Worm (Caenorhabditis elegans) whole organism, early embryonic: Measurements from ENCODE around the gene T25B9.1.

ENCODE experiments used
- B0310.2 ChIP-seq: sonication (generic microtip); optimal IDR thresholded peaks from 2 replicates; lab custom pipeline; 2016; ENCODE audit warnings: mild to moderate bottlenecking, missing genetic modification characterization, missing compliant biosample characterization
- F13C5.2 ChIP-seq: sonication (generic microtip); optimal IDR thresholded peaks from 2 replicates; lab custom pipeline; 2017; ENCODE audit warnings: mild to moderate bottlenecking, missing genetic modification characterization, inconsistent platforms, missing compliant biosample characterization
- aly-1 ChIP-seq: sonication (generic microtip); optimal IDR thresholded peaks from 2 replicates; lab custom pipeline; 2016; ENCODE audit warnings: missing genetic modification characterization, missing compliant biosample characterization
- ama-1 ChIP-seq: fragments of 150-350 bp; optimal IDR thresholded peaks from 2 replicates; lab custom pipeline; 2014
- ceh-13 ChIP-seq: fragments of 200-800 bp; sonication (Bioruptor generic); optimal IDR thresholded peaks from 2 replicates; lab custom pipeline; 2018; ENCODE audit warnings: mild to moderate bottlenecking, missing genetic modification characterization, missing compliant biosample characterization
- ceh-36 ChIP-seq: sonication (generic microtip); optimal IDR thresholded peaks from 2 replicates; lab custom pipeline; 2016; ENCODE audit warnings: missing genetic modification characterization, inconsistent platforms, missing compliant biosample characterization
- ets-7 ChIP-seq: sonication (generic microtip); optimal IDR thresholded peaks from 2 replicates; lab custom pipeline; 2016; ENCODE audit warnings: missing genotype, missing genetic modification characterization, missing compliant biosample characterization
- flt-1 ChIP-seq: fragments of 200-800 bp; sonication (Bioruptor generic); IDR thresholded peaks from 2 replicates; pipeline ENCODE4 v1.3.6; 2022; ENCODE audit warnings: missing genetic modification characterization, missing compliant biosample characterization
- hmbx-1 ChIP-seq: sonication (generic microtip); optimal IDR thresholded peaks from 2 replicates; lab custom pipeline; 2016; ENCODE audit warnings: mild to moderate bottlenecking, missing genetic modification characterization, missing compliant biosample characterization
- hmg-4 ChIP-seq: fragments of 200-800 bp; sonication (Bioruptor generic); optimal IDR thresholded peaks from 2 replicates; lab custom pipeline; 2018; ENCODE audit warnings: mild to moderate bottlenecking, missing genetic modification characterization, missing compliant biosample characterization
- hnd-1 ChIP-seq: sonication (generic microtip); optimal IDR thresholded peaks from 2 replicates; lab custom pipeline; 2016; ENCODE audit warnings: missing genetic modification characterization, missing compliant biosample characterization
- pes-1 ChIP-seq: fragments of 200-800 bp; sonication (Bioruptor generic); IDR thresholded peaks from 2 replicates; pipeline ENCODE4 v1.3.6; 2022; ENCODE audit warnings: missing genetic modification reagents, missing genetic modification characterization, missing compliant biosample characterization
- scrt-1 ChIP-seq: fragments of 200-800 bp; sonication (Bioruptor generic); IDR thresholded peaks from 2 replicates; pipeline ENCODE4 v1.3.6; 2022; ENCODE audit warnings: missing genetic modification characterization, missing compliant biosample characterization
- sea-1 ChIP-seq: fragments of 200-800 bp; sonication (Bioruptor generic); conservative IDR thresholded peaks from 2 replicates; pipeline ENCODE4 v1.3.6; 2022; ENCODE audit warnings: missing genetic modification characterization, missing compliant biosample characterization
- tbx-11 ChIP-seq: fragments of 200-800 bp; sonication (Bioruptor generic); IDR thresholded peaks from 2 replicates; pipeline ENCODE4 v1.3.6; 2022; ENCODE audit warnings: missing genetic modification characterization, missing compliant biosample characterization
- tbx-37 ChIP-seq: fragments of 200-800 bp; sonication (Bioruptor generic); conservative IDR thresholded peaks from 2 replicates; pipeline ENCODE4 v1.3.6; 2022; ENCODE audit warnings: missing genetic modification reagents, missing genetic modification characterization, missing compliant biosample characterization
- tra-4 ChIP-seq: sonication (generic microtip); optimal IDR thresholded peaks from 2 replicates; lab custom pipeline; 2017; ENCODE audit warnings: missing genetic modification characterization, missing compliant biosample characterization

Gene T25B9.1

DNA sequence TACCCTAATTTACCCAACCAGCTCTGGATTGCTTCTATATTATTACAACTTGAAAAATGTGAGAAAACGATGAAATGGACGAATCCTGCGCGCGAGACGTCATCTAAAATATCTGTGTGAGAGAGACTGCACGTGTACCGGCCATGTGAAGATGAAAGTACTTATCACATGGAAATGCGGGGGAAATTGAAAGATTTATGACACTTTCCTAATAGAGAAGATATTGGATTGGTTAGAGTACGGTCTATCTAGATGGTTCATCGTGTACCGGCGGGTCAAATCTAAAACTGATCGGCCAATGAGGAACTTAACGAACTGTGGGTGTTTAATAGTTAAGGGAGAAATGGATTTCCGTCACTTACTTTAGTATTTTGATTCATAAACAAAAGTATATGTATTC is 32.1 kb upstream of the T25B9.1 start:
- TF ChIP-seq ets-7 (tag; lab: Kevin White, UChicago) (no peak), flt-1 (GFP tag; lab: Robert Waterston, UW) (no peak), tbx-37 (GFP tag; lab: Robert Waterston, UW) (no peak)

- TF ChIP-seq tra-4 (tag; lab: Kevin White, UChicago), result no peak
- TF ChIP-seq F13C5.2 (tag; lab: Kevin White, UChicago), result no peak
- no peak for TF ChIP-seq ceh-13 (GFP tag; lab: Kevin White, UChicago)
- no peak for TF ChIP-seq ets-7 (tag; lab: Kevin White, UChicago)
- no peak for TF ChIP-seq sea-1 (GFP tag; lab: Robert Waterston, UW)
- TF ChIP-seq flt-1 (GFP tag; lab: Robert Waterston, UW), result no peak
Observed at ce11 chrIV:10781346-10781745, 31.4 kb upstream of the T25B9.1 start.

DNA sequence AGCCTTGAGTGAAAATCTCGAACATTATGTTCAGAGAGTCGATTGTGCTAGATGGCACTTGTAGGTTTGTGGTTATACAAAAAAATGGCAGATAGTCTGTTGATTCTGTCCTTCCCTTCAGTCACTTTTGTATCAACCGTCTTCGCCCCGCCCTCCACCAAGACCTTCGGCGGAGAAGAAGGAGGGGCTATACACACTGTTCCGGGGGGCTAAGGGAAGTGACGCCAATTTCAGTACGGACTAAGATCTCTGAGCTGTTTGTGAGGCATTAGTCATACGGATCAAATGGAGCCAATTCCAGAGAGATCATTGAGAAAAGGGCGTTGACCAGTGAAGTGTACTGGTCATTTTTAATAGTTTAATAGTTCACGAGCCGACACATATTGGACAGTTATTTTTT is 30.6 kb upstream of the T25B9.1 start, which contains the start of gene swt-3:
swt-3 (minus strand) TSS at position 101 of the 400 bp plus-strand sequence.
- TF ChIP-seq tbx-11 (GFP tag; lab: Robert Waterston, UW) (no peak), tra-4 (tag; lab: Kevin White, UChicago) (no peak), sea-1 (GFP tag; lab: Robert Waterston, UW) (no peak), tbx-37 (GFP tag; lab: Robert Waterston, UW) (no peak), hmg-4 (GFP tag; lab: Kevin White, UChicago) (no peak), aly-1 (no peak), F13C5.2 (tag; lab: Kevin White, UChicago) (no peak), B0310.2 (tag; lab: Kevin White, UChicago) (no peak), ceh-13 (GFP tag; lab: Kevin White, UChicago) (no peak), hnd-1 (tag; lab: Kevin White, UChicago) (no peak), pes-1 (GFP tag; lab: Robert Waterston, UW) (no peak), scrt-1 (GFP tag; lab: Robert Waterston, UW) (no peak), ets-7 (tag; lab: Kevin White, UChicago) (no peak), flt-1 (GFP tag; lab: Robert Waterston, UW) (no peak)

ce11 chrIV:10779328-10779727 is 29.4 kb upstream of the T25B9.1 start:
- TF ChIP-seq aly-1, result no peak
- no peak for TF ChIP-seq tbx-37 (GFP tag; lab: Robert Waterston, UW)
- no peak for TF ChIP-seq scrt-1 (GFP tag; lab: Robert Waterston, UW)
- no peak for TF ChIP-seq ceh-36 (tag; lab: Kevin White, UChicago)
- no peak for TF ChIP-seq F13C5.2 (tag; lab: Kevin White, UChicago)
- TF ChIP-seq tra-4 (tag; lab: Kevin White, UChicago), result no peak
- no peak for TF ChIP-seq ets-7 (tag; lab: Kevin White, UChicago)
- TF ChIP-seq pes-1 (GFP tag; lab: Robert Waterston, UW), result no peak
- no peak for TF ChIP-seq hmg-4 (GFP tag; lab: Kevin White, UChicago)
- no peak for TF ChIP-seq hnd-1 (tag; lab: Kevin White, UChicago)
- no peak for TF ChIP-seq hmbx-1 (tag; lab: Kevin White, UChicago)
- no peak for TF ChIP-seq B0310.2 (tag; lab: Kevin White, UChicago)
- no peak for TF ChIP-seq flt-1 (GFP tag; lab: Robert Waterston, UW)
- TF ChIP-seq ama-1, result no peak
- no peak for TF ChIP-seq sea-1 (GFP tag; lab: Robert Waterston, UW)
- no peak for TF ChIP-seq tbx-11 (GFP tag; lab: Robert Waterston, UW)
- no peak for TF ChIP-seq ceh-13 (GFP tag; lab: Kevin White, UChicago)

DNA sequence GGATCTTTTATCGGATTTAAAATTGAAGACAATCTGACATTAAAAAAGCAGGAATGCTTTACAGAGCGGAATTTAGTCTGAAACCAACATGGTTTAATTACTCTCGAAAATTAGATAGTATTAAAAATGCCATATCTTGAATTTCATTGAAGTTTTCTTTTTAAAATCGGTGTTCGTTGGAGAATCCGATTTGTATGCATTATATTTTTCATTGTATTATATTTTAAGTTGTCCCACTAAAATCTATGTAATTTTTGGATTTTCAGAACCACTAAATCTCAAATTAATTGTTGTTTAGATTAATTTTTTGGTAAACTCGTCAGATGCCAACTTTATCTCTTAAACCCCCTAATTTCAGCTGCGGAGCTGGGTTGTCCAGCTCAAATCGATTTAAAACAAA is 28.6 kb upstream of the T25B9.1 start:
- no peak for TF ChIP-seq ceh-36 (tag; lab: Kevin White, UChicago)
- TF ChIP-seq B0310.2 (tag; lab: Kevin White, UChicago), result no peak
- TF ChIP-seq ets-7 (tag; lab: Kevin White, UChicago), result no peak
- no peak for TF ChIP-seq hmbx-1 (tag; lab: Kevin White, UChicago)
- TF ChIP-seq ama-1, result no peak
- TF ChIP-seq flt-1 (GFP tag; lab: Robert Waterston, UW), result no peak
- TF ChIP-seq tbx-11 (GFP tag; lab: Robert Waterston, UW), result no peak
- no peak for TF ChIP-seq hmg-4 (GFP tag; lab: Kevin White, UChicago)
- no peak for TF ChIP-seq tbx-37 (GFP tag; lab: Robert Waterston, UW)
- TF ChIP-seq hnd-1 (tag; lab: Kevin White, UChicago), result no peak
- no peak for TF ChIP-seq sea-1 (GFP tag; lab: Robert Waterston, UW)
- no peak for TF ChIP-seq tra-4 (tag; lab: Kevin White, UChicago)
- no peak for TF ChIP-seq scrt-1 (GFP tag; lab: Robert Waterston, UW)
- TF ChIP-seq F13C5.2 (tag; lab: Kevin White, UChicago), result no peak
- no peak for TF ChIP-seq pes-1 (GFP tag; lab: Robert Waterston, UW)
- TF ChIP-seq ceh-13 (GFP tag; lab: Kevin White, UChicago), result no peak
- TF ChIP-seq aly-1, result no peak

DNA sequence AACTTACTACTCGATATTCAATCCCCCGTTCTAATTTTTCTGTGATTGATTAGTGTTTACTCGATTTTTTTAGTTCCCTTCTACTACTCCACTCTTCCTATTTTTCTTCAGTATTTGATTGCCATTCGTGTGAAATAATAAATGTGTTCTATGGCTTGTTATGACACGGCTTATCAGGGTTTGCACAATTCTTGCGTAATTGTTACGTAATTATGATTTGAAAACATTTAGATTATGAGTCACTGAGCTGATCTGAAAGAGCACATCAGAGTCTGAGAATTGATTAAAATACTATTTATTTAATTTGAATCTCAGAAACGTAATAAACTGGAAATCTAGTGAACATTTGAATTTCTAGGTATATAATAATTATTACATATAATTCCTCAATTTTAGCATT is 27.7 kb upstream of the T25B9.1 start:
- TF ChIP-seq ets-7 (tag; lab: Kevin White, UChicago) (no peak), F13C5.2 (tag; lab: Kevin White, UChicago) (no peak), tbx-37 (GFP tag; lab: Robert Waterston, UW) (no peak), sea-1 (GFP tag; lab: Robert Waterston, UW) (no peak), hnd-1 (tag; lab: Kevin White, UChicago) (no peak)

- TF ChIP-seq F13C5.2 (tag; lab: Kevin White, UChicago) (no peak), tra-4 (tag; lab: Kevin White, UChicago) (no peak), flt-1 (GFP tag; lab: Robert Waterston, UW) (no peak), hmg-4 (GFP tag; lab: Kevin White, UChicago) (no peak), tbx-11 (GFP tag; lab: Robert Waterston, UW) (no peak), pes-1 (GFP tag; lab: Robert Waterston, UW) (no peak), ets-7 (tag; lab: Kevin White, UChicago) (no peak), ama-1 (no peak), hnd-1 (tag; lab: Kevin White, UChicago) (no peak), ceh-13 (GFP tag; lab: Kevin White, UChicago) (no peak)
Observed at ce11 chrIV:10777076-10777475, 27.1 kb upstream of the T25B9.1 start.
